Worm (Caenorhabditis elegans) whole organism, midembryonic: ENCODE data around the gene K02H11.9.

Source experiments
- T22C8.4 ChIP-seq: fragments of 200-800 bp; sonication (Bioruptor generic); IDR thresholded peaks from 2 replicates; pipeline ENCODE4 v1.3.6; 2022; ENCODE audit warnings: missing genetic modification characterization, missing compliant biosample characterization
- cog-1 ChIP-seq: sonication (generic microtip); optimal IDR thresholded peaks from 2 replicates; lab custom pipeline; 2016; ENCODE audit warnings: missing genetic modification characterization, missing compliant biosample characterization
- flt-1 ChIP-seq: fragments of 200-800 bp; sonication (Bioruptor generic); IDR thresholded peaks from 2 replicates; pipeline ENCODE4 v1.3.6; 2022; ENCODE audit warnings: missing genetic modification characterization, missing compliant biosample characterization
- klf-2 ChIP-seq: fragments of 200-800 bp; sonication (Bioruptor generic); conservative IDR thresholded peaks from 2 replicates; pipeline ENCODE4 v1.3.6; 2022; ENCODE audit warnings: missing genetic modification reagents, missing genetic modification characterization, missing compliant biosample characterization
- med-1 ChIP-seq: sonication (generic microtip); optimal IDR thresholded peaks from 2 replicates; lab custom pipeline; 2017; ENCODE audit warnings: missing genetic modification characterization, mild to moderate bottlenecking, missing compliant biosample characterization, antibody characterized with exemption, missing genetic modification reagents; ENCODE audit not compliant: insufficient read depth
- ref-1 ChIP-seq: fragments of 200-800 bp; sonication (Bioruptor generic); conservative IDR thresholded peaks from 2 replicates; pipeline ENCODE4 v1.3.6; 2022; ENCODE audit warnings: missing genetic modification reagents, missing genetic modification characterization, missing compliant biosample characterization
- tab-1 ChIP-seq: fragments of 200-800 bp; sonication (Bioruptor generic); IDR thresholded peaks from 2 replicates; pipeline ENCODE4 v1.3.6; 2022; ENCODE audit warnings: missing genetic modification characterization, missing compliant biosample characterization
- ztf-23 ChIP-seq: fragments of 200-800 bp; sonication (Bioruptor generic); IDR thresholded peaks from 2 replicates; pipeline ENCODE4 v1.3.6; 2022; ENCODE audit warnings: missing genetic modification reagents, missing genetic modification characterization, missing compliant biosample characterization
- ztf-29 ChIP-seq: fragments of 200-800 bp; sonication (Bioruptor generic); IDR thresholded peaks from 2 replicates; pipeline ENCODE4 v1.3.6; 2022; ENCODE audit warnings: missing genetic modification reagents, missing genetic modification characterization, missing compliant biosample characterization

Gene K02H11.9

DNA sequence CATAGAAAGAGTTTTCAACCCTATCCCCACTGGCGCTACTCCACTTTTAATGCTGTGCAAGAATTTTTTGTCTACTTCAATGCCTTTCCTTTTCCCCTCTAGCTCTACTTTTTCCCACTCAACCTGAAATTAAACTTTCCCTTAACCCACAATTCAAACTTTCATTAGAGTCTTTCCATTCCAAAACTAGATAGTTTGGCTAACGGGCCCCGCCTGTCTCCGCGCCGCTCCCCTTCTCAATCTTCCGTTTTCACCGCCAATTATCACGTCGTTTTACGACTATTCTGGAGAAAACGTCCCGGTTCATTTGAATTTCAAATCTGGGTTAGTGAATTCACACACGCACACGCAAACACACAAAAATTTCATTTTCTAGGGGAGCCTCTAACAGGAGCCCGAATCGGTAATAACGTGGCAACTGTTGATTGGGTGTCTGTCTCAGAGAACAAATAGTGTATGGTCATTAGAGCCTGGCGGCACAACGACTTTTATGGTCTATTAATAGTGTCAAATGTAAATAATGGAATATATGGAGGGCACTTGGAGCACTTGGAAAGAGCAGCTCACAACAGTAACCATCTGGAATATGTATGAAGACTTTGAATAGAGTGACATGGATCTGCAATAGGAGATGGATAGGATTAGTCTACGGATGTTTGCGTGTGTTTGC lies 33.0 kb upstream of the K02H11.9 start:
- no peak for TF ChIP-seq tab-1 (GFP tag; lab: Robert Waterston, UW)
- TF ChIP-seq flt-1: no peak
- TF ChIP-seq ztf-23 (GFP tag; lab: Robert Waterston, UW): no peak
- no peak for TF ChIP-seq T22C8.4 (GFP tag; lab: Robert Waterston, UW)
- TF ChIP-seq cog-1 (tag; lab: Kevin White, UChicago): no peak
- TF ChIP-seq ref-1: no peak
- TF ChIP-seq ztf-29 (GFP tag; lab: Robert Waterston, UW): no peak
- TF ChIP-seq med-1: no peak
- no peak for TF ChIP-seq klf-2 (GFP tag; lab: Robert Waterston, UW)

DNA sequence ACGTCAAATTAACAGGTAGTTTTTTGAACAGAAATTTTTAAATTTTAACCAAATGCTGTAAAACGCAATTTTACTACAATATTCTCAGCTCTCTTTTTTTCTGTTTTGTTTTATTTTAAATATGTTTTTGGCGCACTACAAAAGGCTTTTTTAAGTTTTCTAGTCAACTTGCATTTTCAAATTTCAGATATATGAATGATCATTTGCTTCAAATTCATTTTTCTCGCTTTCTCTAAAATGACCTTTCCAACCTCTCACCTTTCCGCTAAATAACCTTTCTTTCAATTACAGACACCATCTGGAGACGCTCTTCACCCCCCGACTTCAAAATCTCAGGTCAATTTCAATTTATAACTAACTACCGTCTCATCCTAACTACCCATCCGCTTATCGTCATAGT lies 29.9 kb upstream of the K02H11.9 start, which contains the start of gene cdc-25.2:
cdc-25.2 (plus strand) TSS at position 301 of the 400 bp plus-strand sequence.
- TF ChIP-seq T22C8.4 (GFP tag; lab: Robert Waterston, UW) (no peak), cog-1 (tag; lab: Kevin White, UChicago) (no peak), tab-1 (GFP tag; lab: Robert Waterston, UW) (no peak), klf-2 (GFP tag; lab: Robert Waterston, UW) (no peak), ztf-23 (GFP tag; lab: Robert Waterston, UW) (no peak), med-1 (no peak), flt-1 (no peak), ref-1 (no peak), ztf-29 (GFP tag; lab: Robert Waterston, UW) (no peak)

DNA sequence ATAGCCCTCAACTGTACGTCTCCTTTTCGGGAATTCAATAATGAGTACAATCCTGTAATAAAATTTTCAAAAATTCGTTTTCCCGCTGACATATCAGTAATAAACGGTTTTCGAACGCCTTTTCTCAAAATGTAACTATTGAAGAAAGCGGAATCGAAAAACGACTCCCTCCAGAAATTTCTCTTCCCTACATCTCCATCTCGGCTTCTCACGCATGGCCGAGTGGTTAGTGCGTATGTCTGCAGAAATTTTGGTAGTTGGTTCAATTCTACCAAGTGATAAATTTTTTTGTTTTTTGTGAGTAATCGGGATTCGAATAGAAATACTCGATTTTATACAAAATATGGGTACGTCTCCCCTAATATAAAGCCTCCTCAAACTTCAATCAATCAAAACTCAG lies 24.3 kb upstream of the K02H11.9 start:
- TF ChIP-seq ztf-29 (GFP tag; lab: Robert Waterston, UW) (peak; percentile 74; the same call in 1 of the 2 replicates), tab-1 (GFP tag; lab: Robert Waterston, UW) (peak; percentile 92), T22C8.4 (GFP tag; lab: Robert Waterston, UW) (peak; percentile 85), flt-1 (peak; percentile 82), ztf-23 (GFP tag; lab: Robert Waterston, UW) (peak; percentile 93), klf-2 (GFP tag; lab: Robert Waterston, UW) (peak; percentile 93), ref-1 (peak; percentile 80)

DNA sequence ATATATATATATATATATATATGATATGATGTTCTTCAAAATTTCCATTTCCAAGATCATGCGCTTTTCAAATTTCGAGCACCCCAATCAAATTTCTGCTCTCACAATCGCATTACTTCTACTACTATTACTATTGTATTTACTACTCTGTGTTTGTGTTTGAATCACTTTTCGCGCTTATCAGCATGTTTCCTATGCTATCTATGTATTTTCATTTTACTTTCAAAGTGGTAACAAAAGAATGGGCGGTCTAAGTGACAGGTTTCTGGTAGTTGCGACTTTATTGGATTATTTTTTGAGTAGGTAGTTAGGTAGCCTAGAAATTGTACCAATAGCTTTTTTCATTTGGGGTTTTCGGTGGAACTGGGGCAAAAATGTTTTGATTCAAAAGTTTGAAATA lies 21.2 kb upstream of the K02H11.9 start:
- TF ChIP-seq ztf-23 (GFP tag; lab: Robert Waterston, UW) (no peak), klf-2 (GFP tag; lab: Robert Waterston, UW) (no peak), ztf-29 (GFP tag; lab: Robert Waterston, UW) (no peak), ref-1 (no peak), flt-1 (no peak), med-1 (no peak), tab-1 (GFP tag; lab: Robert Waterston, UW) (no peak), T22C8.4 (GFP tag; lab: Robert Waterston, UW) (no peak), cog-1 (tag; lab: Kevin White, UChicago) (no peak)

DNA sequence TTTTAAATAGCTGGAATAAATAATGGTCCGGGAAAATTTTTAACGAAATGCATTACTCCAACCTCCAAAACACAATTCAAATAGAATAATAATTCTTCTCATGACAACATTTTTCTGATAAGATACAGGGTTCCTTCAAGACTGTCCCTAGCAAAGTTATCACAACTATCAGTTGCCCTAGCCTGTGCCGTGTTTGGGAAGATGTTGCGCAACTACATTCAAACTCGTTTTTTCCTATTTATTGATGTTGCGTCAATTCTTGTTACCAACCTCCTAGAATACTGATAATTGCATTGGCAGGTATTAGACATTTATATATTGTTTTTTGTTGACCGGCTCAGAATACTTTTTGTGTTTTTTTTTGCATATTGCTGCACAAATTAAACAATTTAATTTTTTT lies 18.2 kb upstream of the K02H11.9 start:
- TF ChIP-seq med-1: no peak
- no peak for TF ChIP-seq klf-2 (GFP tag; lab: Robert Waterston, UW)
- TF ChIP-seq tab-1 (GFP tag; lab: Robert Waterston, UW): no peak
- TF ChIP-seq ztf-23 (GFP tag; lab: Robert Waterston, UW): no peak
- no peak for TF ChIP-seq ztf-29 (GFP tag; lab: Robert Waterston, UW)
- TF ChIP-seq T22C8.4 (GFP tag; lab: Robert Waterston, UW): no peak
- TF ChIP-seq ref-1: no peak
- TF ChIP-seq cog-1 (tag; lab: Kevin White, UChicago): no peak
- no peak for TF ChIP-seq flt-1

DNA sequence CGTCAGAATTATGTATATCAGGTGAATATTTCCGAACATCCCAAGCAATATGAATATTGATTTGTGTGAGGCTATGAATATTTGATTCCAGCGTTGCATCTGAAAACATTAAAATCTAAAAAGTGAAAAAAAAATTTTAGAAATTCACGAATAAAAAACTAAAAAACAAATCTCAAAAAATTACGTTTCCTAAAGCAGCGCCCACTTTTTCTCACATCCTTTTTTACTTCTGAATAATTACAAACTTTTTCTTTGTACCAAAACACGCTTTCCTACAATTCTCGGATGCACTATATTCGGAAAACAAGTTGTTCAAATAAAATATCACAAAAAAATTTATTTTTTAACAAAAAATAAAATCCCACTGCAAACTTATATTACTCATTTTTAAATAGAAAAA lies 16.1 kb upstream of the K02H11.9 start, which contains the start of gene srsx-8:
srsx-8 (minus strand) TSS at position 101 of the 400 bp plus-strand sequence.
- TF ChIP-seq tab-1 (GFP tag; lab: Robert Waterston, UW) (no peak), med-1 (no peak), flt-1 (no peak), klf-2 (GFP tag; lab: Robert Waterston, UW) (no peak), ztf-23 (GFP tag; lab: Robert Waterston, UW) (no peak), cog-1 (tag; lab: Kevin White, UChicago) (no peak)

DNA sequence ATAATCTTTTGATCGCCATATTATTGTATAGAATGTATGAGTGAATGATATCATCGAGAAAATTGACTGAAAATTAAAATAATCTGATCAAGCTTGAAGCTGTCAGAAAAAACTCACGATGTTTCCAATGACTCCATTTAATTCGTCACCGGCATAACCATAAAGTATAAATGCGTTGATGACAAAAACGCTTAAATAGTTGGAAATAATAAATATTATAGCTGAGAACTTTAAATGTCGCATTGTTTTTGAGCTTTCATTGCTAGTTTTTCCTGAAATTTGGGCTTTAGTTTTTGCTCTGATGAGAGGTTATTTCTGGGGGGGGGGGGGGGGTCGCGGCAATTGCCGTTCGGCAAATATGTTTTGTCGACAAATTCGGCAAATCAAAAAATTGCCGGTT lies 14.3 kb upstream of the K02H11.9 start:
- no peak for TF ChIP-seq cog-1 (tag; lab: Kevin White, UChicago)
- TF ChIP-seq med-1: no peak

DNA sequence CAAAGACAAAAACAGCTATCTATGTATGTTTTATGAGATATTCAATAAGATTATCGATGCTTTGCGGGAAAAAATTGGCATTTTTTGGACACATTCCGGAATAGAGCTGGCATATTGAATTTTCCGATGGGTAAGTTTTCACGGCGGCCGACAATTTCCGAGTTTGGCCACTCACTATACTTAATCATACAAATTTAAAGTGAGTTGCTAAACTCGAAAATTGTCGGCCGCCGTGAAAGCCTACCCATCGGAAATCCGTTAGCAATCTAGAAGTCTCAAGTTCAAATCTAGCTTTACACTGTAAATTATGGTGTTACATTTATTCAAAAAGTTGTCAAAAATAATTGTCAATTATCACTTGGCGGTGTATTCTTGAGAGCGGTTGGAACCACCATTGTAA lies 13.8 kb upstream of the K02H11.9 start:
- TF ChIP-seq ref-1 (no peak), med-1 (no peak), flt-1 (no peak), ztf-29 (GFP tag; lab: Robert Waterston, UW) (no peak), tab-1 (GFP tag; lab: Robert Waterston, UW) (no peak), ztf-23 (GFP tag; lab: Robert Waterston, UW) (no peak), T22C8.4 (GFP tag; lab: Robert Waterston, UW) (no peak), klf-2 (GFP tag; lab: Robert Waterston, UW) (no peak), cog-1 (tag; lab: Kevin White, UChicago) (no peak)

DNA sequence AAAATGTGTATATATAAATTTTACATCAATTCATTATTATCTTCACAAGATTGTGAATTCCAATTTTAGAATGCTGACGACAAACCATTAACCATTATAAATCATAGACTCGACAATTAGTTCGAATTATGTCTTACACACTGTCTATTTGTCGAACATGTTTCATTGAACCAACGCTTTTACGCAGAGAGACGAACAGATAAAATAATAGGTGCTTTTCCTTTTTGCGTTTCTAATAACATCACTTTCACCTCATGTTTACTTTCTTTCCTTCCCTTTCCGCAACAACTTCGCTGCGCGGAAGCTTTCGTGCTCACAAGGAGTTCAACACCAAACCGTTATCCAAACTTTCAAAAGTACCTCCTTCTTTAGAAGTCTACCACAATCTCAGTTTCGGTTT lies 11.0 kb upstream of the K02H11.9 start, which contains the start of gene F52F10.2:
F52F10.2 (plus strand) TSS at position 301 of the 400 bp plus-strand sequence.
- no peak for TF ChIP-seq flt-1
- no peak for TF ChIP-seq ztf-29 (GFP tag; lab: Robert Waterston, UW)
- no peak for TF ChIP-seq tab-1 (GFP tag; lab: Robert Waterston, UW)
- TF ChIP-seq ztf-23 (GFP tag; lab: Robert Waterston, UW): no peak
- TF ChIP-seq ref-1: no peak
- TF ChIP-seq cog-1 (tag; lab: Kevin White, UChicago): no peak
- no peak for TF ChIP-seq med-1
- no peak for TF ChIP-seq klf-2 (GFP tag; lab: Robert Waterston, UW)
- TF ChIP-seq T22C8.4 (GFP tag; lab: Robert Waterston, UW): no peak

DNA sequence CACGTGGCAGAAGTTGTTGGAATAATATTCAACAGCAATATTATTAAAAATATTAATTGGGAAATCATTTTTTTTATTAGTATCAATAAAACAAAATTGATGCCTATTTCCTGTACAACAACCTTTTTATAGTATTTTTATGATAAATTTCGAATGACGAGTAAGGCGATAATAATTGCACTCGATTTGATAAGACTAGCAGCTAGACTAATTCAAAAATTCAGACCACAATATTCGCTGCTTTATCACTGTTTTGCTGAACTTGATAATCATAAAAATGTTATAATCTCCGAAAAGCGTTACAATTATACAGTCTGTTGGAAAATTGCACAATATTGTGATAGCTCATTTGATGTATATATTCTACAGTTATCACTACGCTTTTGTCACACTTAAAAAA lies 8.8 kb upstream of the K02H11.9 start, which contains the start of gene oac-32:
oac-32 (minus strand) TSS at position 90 of the 400 bp plus-strand sequence.
- no peak for TF ChIP-seq ztf-23 (GFP tag; lab: Robert Waterston, UW)
- no peak for TF ChIP-seq med-1
- TF ChIP-seq ztf-29 (GFP tag; lab: Robert Waterston, UW): no peak
- no peak for TF ChIP-seq cog-1 (tag; lab: Kevin White, UChicago)
- no peak for TF ChIP-seq ref-1
- TF ChIP-seq flt-1: no peak
- no peak for TF ChIP-seq tab-1 (GFP tag; lab: Robert Waterston, UW)
- TF ChIP-seq klf-2 (GFP tag; lab: Robert Waterston, UW): no peak
- TF ChIP-seq T22C8.4 (GFP tag; lab: Robert Waterston, UW): no peak
